In genomic region chrV:8767041-8767440, ce11 we compare ENCODE assay signal across 3 worm cellular contexts.
TF ChIP-seq lines count a peak whose summit lies in the region.

No protein-coding gene starts in this region.

TF ChIP-seq in whole organism, L1 larva, 84 proteins besides CTCF, POLR2A, EP300 and RAD21:
- TF ChIP-seq unc-62 (GFP tag; optimal IDR thresholded peaks at IDR 0.05; lab: Kevin White, UChicago), result no peak
- peak; percentile 49 for TF ChIP-seq unc-86 (tag; optimal IDR thresholded peaks at IDR 0.05; lab: Kevin White, UChicago)
- no peak for TF ChIP-seq efl-1 (optimal IDR thresholded peaks at IDR 0.05; lab: Kevin White, UChicago)
- peak in 1 of 2 experiments; percentile 7 for TF ChIP-seq efl-1 (GFP tag; optimal IDR thresholded peaks at IDR 0.05 in 1 of 2; lab: Kevin White, UChicago)
- no peak for TF ChIP-seq egl-13 (tag; optimal IDR thresholded peaks at IDR 0.05; lab: Kevin White, UChicago)

TF ChIP-seq in whole organism, L2 larva, 48 proteins besides CTCF, POLR2A, EP300 and RAD21:
- no peak for TF ChIP-seq ama-1 (optimal IDR thresholded peaks at IDR 0.05; lab: Kevin White, UChicago)
- TF ChIP-seq elt-3 (tag; optimal IDR thresholded peaks at IDR 0.05; lab: Kevin White, UChicago), result no peak
- TF ChIP-seq unc-55 (GFP tag; optimal IDR thresholded peaks at IDR 0.05; lab: Kevin White, UChicago), result peak; percentile 44
TF ChIP-seq in whole organism, L2 larva: peak in this region for 1.

TF ChIP-seq in whole organism, L4 larva, 104 proteins besides CTCF, POLR2A, EP300 and RAD21:
- peak; percentile 90 for TF ChIP-seq aha-1 (tag; lab: Kevin White, UChicago)
- no peak for TF ChIP-seq nhr-42 (GFP tag; IDR thresholded peaks at IDR 0.05; lab: Robert Waterston, UW)
- no peak for TF ChIP-seq ZK337.2 (GFP tag; IDR thresholded peaks at IDR 0.05; lab: Robert Waterston, UW)
- TF ChIP-seq unc-62 (GFP tag; optimal IDR thresholded peaks at IDR 0.05 in 1 of 2; lab: Kevin White, UChicago), result peak in 1 of 2 experiments; percentile 15
- no peak for TF ChIP-seq unc-62 (tag; optimal IDR thresholded peaks at IDR 0.05; lab: Kevin White, UChicago)
- TF ChIP-seq F10B5.3 (tag; optimal IDR thresholded peaks at IDR 0.05; lab: Kevin White, UChicago), result no peak
TF ChIP-seq in whole organism, L4 larva: peak in this region for 2.

Comparison
In these comparisons a context has a peak if more than half of its experiments do, and no peak if none do; other contexts are left out.
1. Of the 29 proteins assayed by ChIP-seq in both whole organism, L4 larva and whole organism, L1 larva: peak only in whole organism, L4 larva: aha-1; only in whole organism, L1 larva: none; in both: none; in neither: 27; mixed calls (peak in some experiments, not most) for 1.